Worm (Caenorhabditis elegans) whole organism, L4 larva: Measurements from ENCODE around the gene K06A9.2.

ENCODE experiments used
- R02D3.7 ChIP-seq: fragments of 150-350 bp; sonication (generic microtip); optimal IDR thresholded peaks from 3 replicates; lab custom pipeline; 2014; ENCODE audit warnings: missing biosample characterization, missing genetic modification characterization
- ceh-82 ChIP-seq: sonication (generic microtip); optimal IDR thresholded peaks from 2 replicates; lab custom pipeline; 2017; ENCODE audit warnings: missing biosample characterization, missing genetic modification characterization
- ces-1 ChIP-seq: fragments of 150-350 bp; sonication (generic microtip); optimal IDR thresholded peaks from 4 replicates; lab custom pipeline; 2014; ENCODE audit warnings: missing biosample characterization, missing genetic modification reagents, missing genetic modification characterization
- dmd-9 ChIP-seq: fragments of 200-800 bp; sonication (Bioruptor generic); IDR thresholded peaks from 2 replicates; pipeline ENCODE4 v1.3.6; 2022; ENCODE audit warnings: missing genetic modification reagents, missing genetic modification characterization, missing compliant biosample characterization
- lin-1 ChIP-seq: fragments of 200-800 bp; sonication (Bioruptor generic); IDR thresholded peaks from 2 replicates; pipeline ENCODE4 v1.3.6; 2022; ENCODE audit warnings: missing genetic modification reagents, missing genetic modification characterization, missing compliant biosample characterization
- mep-1 ChIP-seq: fragments of 150-350 bp; sonication (generic microtip); optimal IDR thresholded peaks from 3 replicates; lab custom pipeline; 2014; ENCODE audit warnings: missing biosample characterization, missing genetic modification characterization
- mes-2 ChIP-seq: sonication (generic microtip); optimal IDR thresholded peaks from 2 replicates; lab custom pipeline; 2016; ENCODE audit warnings: missing genotype, mild to moderate bottlenecking, missing genetic modification characterization, missing compliant biosample characterization; ENCODE audit not compliant: poor library complexity, severe bottlenecking
- nhr-28 ChIP-seq: fragments of 150-350 bp; optimal IDR thresholded peaks from 2 replicates; lab custom pipeline; 2014; ENCODE audit warnings: missing biosample characterization, missing genetic modification characterization
- nhr-76 ChIP-seq: fragments of 150-350 bp; optimal IDR thresholded peaks from 2 replicates; lab custom pipeline; 2014; ENCODE audit warnings: missing biosample characterization, missing genetic modification characterization

DNA sequence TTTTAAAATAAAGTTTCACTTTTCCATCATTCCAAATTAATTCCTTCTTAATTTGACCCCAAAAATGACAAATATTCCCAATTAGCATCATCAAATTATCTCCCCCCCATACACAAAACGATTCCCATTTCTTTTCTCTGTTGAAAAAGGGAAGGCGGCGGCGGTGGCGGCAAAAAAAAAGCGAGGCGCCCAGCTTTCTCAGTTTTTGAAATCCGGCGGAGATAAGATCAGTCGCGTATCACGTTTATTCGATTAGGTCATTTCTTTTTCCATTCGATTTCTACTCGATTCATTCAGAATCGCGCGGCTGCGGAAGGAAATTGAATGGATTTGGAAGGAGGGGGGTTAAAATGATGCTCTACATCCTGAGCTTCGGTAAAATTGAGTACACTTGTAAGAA lies 47.8 kb downstream of the K06A9.2 start:
- no peak for TF ChIP-seq mep-1 (tag; lab: Kevin White, UChicago)
- no peak for TF ChIP-seq R02D3.7 (tag; lab: Kevin White, UChicago)
- no peak for TF ChIP-seq ces-1 (GFP tag; lab: Kevin White, UChicago)
- TF ChIP-seq nhr-76 (tag; lab: Kevin White, UChicago): no peak
- no peak for TF ChIP-seq ceh-82 (tag; lab: Kevin White, UChicago)
- TF ChIP-seq lin-1 (GFP tag; lab: Robert Waterston, UW): no peak
- no peak for TF ChIP-seq mes-2 (tag; lab: Kevin White, UChicago)
- TF ChIP-seq nhr-28 (tag; lab: Kevin White, UChicago): no peak
- no peak for TF ChIP-seq dmd-9
